Worm (Caenorhabditis elegans) whole organism, young adult: ENCODE measurements around the gene ZK632.2.

Source experiments
- B0035.1 ChIP-seq: sonication (generic microtip); optimal IDR thresholded peaks from 2 replicates; lab custom pipeline; 2016; ENCODE audit warnings: missing genetic modification characterization, mild to moderate bottlenecking, missing compliant biosample characterization, missing genotype, missing genetic modification reagents
- B0336.3 ChIP-seq: fragments of 200-800 bp; sonication (Bioruptor generic); IDR thresholded peaks from 2 replicates; pipeline ENCODE4 v1.3.6; 2022; ENCODE audit warnings: missing genetic modification characterization, missing compliant biosample characterization
- D2030.7 ChIP-seq: fragments of 200-800 bp; sonication (Bioruptor generic); IDR thresholded peaks from 2 replicates; pipeline ENCODE4 v1.3.6; 2022; ENCODE audit warnings: missing genetic modification reagents, missing genetic modification characterization, missing compliant biosample characterization
- F23B12.7 ChIP-seq: sonication (generic microtip); optimal IDR thresholded peaks from 2 replicates; lab custom pipeline; 2017; ENCODE audit warnings: missing genetic modification characterization, mild to moderate bottlenecking, missing compliant biosample characterization, antibody characterized with exemption, moderate library complexity; ENCODE audit not compliant: insufficient read depth
- F33H1.4 ChIP-seq: fragments of 200-800 bp; sonication (Bioruptor generic); IDR thresholded peaks from 2 replicates; pipeline ENCODE4 v1.3.6; 2022; ENCODE audit warnings: missing genetic modification reagents, missing genetic modification characterization, missing compliant biosample characterization
- F39B2.1 ChIP-seq: fragments of 200-800 bp; sonication (Bioruptor generic); IDR thresholded peaks from 2 replicates; pipeline ENCODE4 v1.3.6; 2022; ENCODE audit warnings: missing genetic modification reagents, missing genetic modification characterization, missing compliant biosample characterization
- Y53F4B.3 ChIP-seq: fragments of 200-800 bp; sonication (Bioruptor generic); IDR thresholded peaks from 2 replicates; pipeline ENCODE4 v1.3.6; 2022; ENCODE audit warnings: missing genetic modification reagents, missing genetic modification characterization, missing compliant biosample characterization
- Y53G8AR.9 ChIP-seq: fragments of 200-800 bp; sonication (Bioruptor generic); conservative IDR thresholded peaks from 2 replicates; pipeline ENCODE4 v1.3.6; 2022; ENCODE audit warnings: missing genetic modification reagents, missing genetic modification characterization, missing compliant biosample characterization
- ZK185.1 ChIP-seq: sonication (generic microtip); optimal IDR thresholded peaks from 2 replicates; lab custom pipeline; 2016; ENCODE audit warnings: mild to moderate bottlenecking, missing genetic modification characterization, missing compliant biosample characterization; ENCODE audit not compliant: poor library complexity, severe bottlenecking
- ama-1 ChIP-seq, 3 experiments: fragments of 150-350 bp in 1 of 3; sonication (generic microtip) in 2 of 3; optimal IDR thresholded peaks; 2 replicates each; lab custom pipeline; 2014 to 2018; ENCODE audit warnings: missing biosample characterization in 2 of 3, missing genetic modification characterization in 2 of 3, missing genetic modification reagents in 2 of 3
- attf-5 ChIP-seq: fragments of 200-800 bp; sonication (Bioruptor generic); optimal IDR thresholded peaks from 2 replicates; lab custom pipeline; 2018; ENCODE audit warnings: mild to moderate bottlenecking, missing genetic modification characterization, missing compliant biosample characterization
- bed-1 ChIP-seq: fragments of 200-800 bp; sonication (Bioruptor generic); IDR thresholded peaks from 2 replicates; pipeline ENCODE4 v1.3.6; 2022; ENCODE audit warnings: missing genetic modification reagents, missing genetic modification characterization, missing compliant biosample characterization
- ceh-27 ChIP-seq: fragments of 200-800 bp; sonication (Bioruptor generic); optimal IDR thresholded peaks from 2 replicates; lab custom pipeline; 2018; ENCODE audit warnings: mild to moderate bottlenecking, missing genetic modification characterization, moderate library complexity, missing compliant biosample characterization
- chd-7 ChIP-seq: sonication (generic microtip); optimal IDR thresholded peaks from 2 replicates; lab custom pipeline; 2016; ENCODE audit warnings: mild to moderate bottlenecking, missing genetic modification characterization, moderate library complexity, missing compliant biosample characterization
- dox-1 ChIP-seq: fragments of 200-800 bp; sonication (Bioruptor generic); IDR thresholded peaks from 2 replicates; pipeline ENCODE4 v1.3.6; 2022; ENCODE audit warnings: missing genetic modification reagents, missing genetic modification characterization, missing compliant biosample characterization
- dpff-1 ChIP-seq: sonication (generic microtip); optimal IDR thresholded peaks from 2 replicates; lab custom pipeline; 2017; ENCODE audit warnings: mild to moderate bottlenecking, missing genetic modification characterization, missing compliant biosample characterization
- efl-1 ChIP-seq: fragments of 150-350 bp; optimal IDR thresholded peaks from 2 replicates; lab custom pipeline; 2014; ENCODE audit warnings: missing biosample characterization, missing genetic modification reagents, missing genetic modification characterization
- egrh-3 ChIP-seq: fragments of 200-800 bp; sonication (Bioruptor generic); IDR thresholded peaks from 2 replicates; pipeline ENCODE4 v1.3.6; 2022; ENCODE audit warnings: missing genetic modification reagents, missing genetic modification characterization, missing compliant biosample characterization
- fkh-3 ChIP-seq: sonication (generic microtip); optimal IDR thresholded peaks from 2 replicates; lab custom pipeline; 2016; ENCODE audit warnings: mild to moderate bottlenecking, missing genetic modification characterization, missing compliant biosample characterization
- gei-17 ChIP-seq: fragments of 200-800 bp; sonication (Bioruptor generic); optimal IDR thresholded peaks from 2 replicates; lab custom pipeline; 2018; ENCODE audit warnings: mild to moderate bottlenecking, missing genetic modification characterization, missing compliant biosample characterization
- hlh-26 ChIP-seq: fragments of 200-800 bp; sonication (Bioruptor generic); conservative IDR thresholded peaks from 2 replicates; pipeline ENCODE4 v1.3.6; 2022; ENCODE audit warnings: missing genetic modification reagents, missing genetic modification characterization, missing compliant biosample characterization
- hmg-1.2 ChIP-seq: fragments of 200-800 bp; sonication (Bioruptor generic); IDR thresholded peaks from 2 replicates; pipeline ENCODE4 v1.3.6; 2022; ENCODE audit warnings: missing genetic modification reagents, missing genetic modification characterization, missing compliant biosample characterization
- hsf-1 ChIP-seq: fragments of 200-800 bp; sonication (Bioruptor generic); IDR thresholded peaks from 2 replicates; pipeline ENCODE4 v1.3.6; 2022; ENCODE audit warnings: missing genetic modification reagents, missing genetic modification characterization, missing compliant biosample characterization
- let-607 ChIP-seq, 2 experiments: fragments of 200-800 bp in 1 of 2; sonication (Bioruptor generic) in 1 of 2; sonication (generic microtip) in 1 of 2; optimal IDR thresholded peaks; 2 replicates each; lab custom pipeline; 2016 to 2018; ENCODE audit warnings: mild to moderate bottlenecking in 2 of 2, missing compliant biosample characterization in 2 of 2, missing genetic modification characterization in 2 of 2, moderate library complexity in 2 of 2, missing genotype in 1 of 2
- lin-26 ChIP-seq: fragments of 200-800 bp; sonication (Bioruptor generic); IDR thresholded peaks from 2 replicates; pipeline ENCODE4 v1.3.6; 2022; ENCODE audit warnings: missing genetic modification reagents, missing genetic modification characterization, missing compliant biosample characterization
- lin-35 ChIP-seq, 3 experiments: fragments of 150-350 bp in 2 of 3; sonication (generic microtip) in 1 of 3; optimal IDR thresholded peaks; 2 replicates each; lab custom pipeline; 2014 to 2018; ENCODE audit warnings: missing biosample characterization in 3 of 3, missing genetic modification characterization in 3 of 3, missing genetic modification reagents in 3 of 3
- lsy-27 ChIP-seq: sonication (generic microtip); optimal IDR thresholded peaks from 2 replicates; lab custom pipeline; 2017; ENCODE audit warnings: missing genetic modification characterization, mild to moderate bottlenecking, missing compliant biosample characterization, antibody characterized with exemption, missing genotype, borderline replicate concordance; ENCODE audit not compliant: insufficient read depth
- madf-8 ChIP-seq: fragments of 200-800 bp; sonication (Bioruptor generic); conservative IDR thresholded peaks from 2 replicates; pipeline ENCODE4 v1.3.6; 2022; ENCODE audit warnings: missing genetic modification reagents, missing genetic modification characterization, missing compliant biosample characterization
- mes-4 ChIP-seq: sonication (generic microtip); optimal IDR thresholded peaks from 2 replicates; lab custom pipeline; 2016; ENCODE audit warnings: missing genotype, missing genetic modification characterization, missing compliant biosample characterization
- mxl-1 ChIP-seq: sonication (generic microtip); optimal IDR thresholded peaks from 2 replicates; lab custom pipeline; 2016; ENCODE audit warnings: missing genetic modification characterization, missing compliant biosample characterization
- nfya-2 ChIP-seq: fragments of 200-800 bp; sonication (Bioruptor generic); IDR thresholded peaks from 2 replicates; pipeline ENCODE4 v1.3.6; 2022; ENCODE audit warnings: missing genetic modification reagents, missing genetic modification characterization, missing compliant biosample characterization
- nhr-179 ChIP-seq: sonication (generic microtip); optimal IDR thresholded peaks from 2 replicates; lab custom pipeline; 2016; ENCODE audit warnings: mild to moderate bottlenecking, missing genetic modification characterization, missing compliant biosample characterization
- nhr-90 ChIP-seq: sonication (generic microtip); optimal IDR thresholded peaks from 2 replicates; lab custom pipeline; 2016; ENCODE audit warnings: missing genotype, mild to moderate bottlenecking, missing genetic modification characterization, missing compliant biosample characterization
- pbrm-1 ChIP-seq: fragments of 200-800 bp; sonication (Bioruptor generic); IDR thresholded peaks from 2 replicates; pipeline ENCODE4 v1.3.6; 2022; ENCODE audit warnings: missing genetic modification reagents, missing genetic modification characterization, missing compliant biosample characterization
- repo-1 ChIP-seq: sonication (generic microtip); optimal IDR thresholded peaks from 2 replicates; lab custom pipeline; 2017; ENCODE audit warnings: mild to moderate bottlenecking, missing genetic modification characterization, missing compliant biosample characterization
- sdz-38 ChIP-seq: sonication (generic microtip); optimal IDR thresholded peaks from 2 replicates; lab custom pipeline; 2016; ENCODE audit warnings: missing genotype, missing genetic modification characterization, missing compliant biosample characterization
- sea-2 ChIP-seq: fragments of 200-800 bp; sonication (Bioruptor generic); IDR thresholded peaks from 2 replicates; pipeline ENCODE4 v1.3.6; 2022; ENCODE audit warnings: missing genetic modification characterization, missing compliant biosample characterization
- snpc-1.1 ChIP-seq: sonication (generic microtip); optimal IDR thresholded peaks from 2 replicates; lab custom pipeline; 2017; ENCODE audit warnings: missing genetic modification characterization, mild to moderate bottlenecking, missing compliant biosample characterization, antibody characterized with exemption, moderate library complexity, missing genotype, missing genetic modification reagents; ENCODE audit not compliant: insufficient read depth
- snpc-3.4 ChIP-seq: sonication (generic microtip); optimal IDR thresholded peaks from 2 replicates; lab custom pipeline; 2017; ENCODE audit warnings: missing genetic modification characterization, mild to moderate bottlenecking, missing compliant biosample characterization, antibody characterized with exemption, moderate library complexity, missing genotype, missing genetic modification reagents
- snpc-4 ChIP-seq, 5 experiments: fragments of 150-350 bp in 1 of 5; sonication (generic microtip) in 4 of 5; optimal IDR thresholded peaks; 2 replicates each; lab custom pipeline; 2014 to 2018; ENCODE audit warnings: missing genetic modification characterization in 5 of 5, missing biosample characterization in 3 of 5, antibody characterized with exemption in 2 of 5, mild to moderate bottlenecking in 2 of 5, missing compliant biosample characterization in 2 of 5, missing genotype in 2 of 5, moderate library complexity in 2 of 5, missing genetic modification reagents in 1 of 5
- tbp1 ChIP-seq: fragments of 200-800 bp; sonication (Bioruptor generic); optimal IDR thresholded peaks from 2 replicates; lab custom pipeline; 2018; ENCODE audit warnings: mild to moderate bottlenecking, missing genetic modification characterization, missing compliant biosample characterization
- xnd-1 ChIP-seq: sonication (generic microtip); optimal IDR thresholded peaks from 2 replicates; lab custom pipeline; 2016; ENCODE audit warnings: missing genotype, missing genetic modification reagents, missing genetic modification characterization, missing compliant biosample characterization
- ztf-18 ChIP-seq: sonication (generic microtip); optimal IDR thresholded peaks from 2 replicates; lab custom pipeline; 2016; ENCODE audit warnings: missing genotype, mild to moderate bottlenecking, missing genetic modification characterization, missing compliant biosample characterization
- ztf-22 ChIP-seq: fragments of 200-800 bp; sonication (Bioruptor generic); optimal IDR thresholded peaks from 2 replicates; lab custom pipeline; 2018; ENCODE audit warnings: mild to moderate bottlenecking, missing genetic modification characterization, moderate library complexity, missing compliant biosample characterization
- ztf-26 ChIP-seq: sonication (generic microtip); optimal IDR thresholded peaks from 2 replicates; lab custom pipeline; 2017; ENCODE audit warnings: missing genetic modification characterization, missing compliant biosample characterization
- ztf-3 ChIP-seq: fragments of 200-800 bp; sonication (Bioruptor generic); optimal IDR thresholded peaks from 2 replicates; lab custom pipeline; 2018; ENCODE audit warnings: mild to moderate bottlenecking, missing genetic modification characterization, missing compliant biosample characterization

Gene ZK632.2

DNA sequence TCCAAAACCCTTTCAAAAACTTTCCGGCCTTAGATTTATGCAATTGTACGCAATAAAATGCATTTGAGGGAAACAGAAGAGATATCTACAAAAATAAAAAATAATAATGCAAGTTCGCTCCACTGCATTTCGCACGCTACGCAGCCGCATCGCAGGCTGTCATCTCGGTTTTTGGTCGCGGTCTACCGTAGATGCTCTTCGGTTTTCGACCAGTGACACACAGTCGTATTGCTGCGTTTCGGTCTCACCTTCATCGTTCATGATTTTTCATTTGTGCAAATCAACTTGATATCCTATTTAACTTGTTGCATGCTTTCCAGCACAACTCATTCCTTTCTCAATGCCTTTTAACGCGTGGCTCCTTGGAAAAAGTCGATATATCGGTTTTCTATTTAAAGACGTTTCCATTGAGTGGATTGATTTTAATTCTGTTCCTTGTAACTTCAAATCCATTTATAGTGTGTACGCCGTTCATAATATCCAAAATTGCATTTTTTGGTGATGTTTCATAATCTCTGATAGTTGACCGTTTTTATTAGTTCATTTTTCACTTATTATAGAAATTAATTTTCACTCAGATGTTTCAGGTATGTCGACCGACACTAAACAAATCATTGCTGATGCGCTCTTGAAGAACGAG, 18.1 kb upstream of the ZK632.2 start, which contains the start of gene vha-1 (continued):
- TF ChIP-seq ama-1 (optimal IDR thresholded peaks at IDR 0.05; lab: Kevin White, UChicago) (peak; percentile 55), ama-1 (GFP tag; optimal IDR thresholded peaks at IDR 0.05; lab: Kevin White, UChicago) (peak in 1 of 2 experiments; percentile 4), lin-35 (GFP tag; optimal IDR thresholded peaks at IDR 0.05; lab: Kevin White, UChicago) (peak in 1 of 3 experiments; percentile 55), hsf-1 (GFP tag; lab: Robert Waterston, UW) (no peak), ztf-18 (tag; lab: Kevin White, UChicago) (peak; percentile 51), B0035.1 (tag; lab: Kevin White, UChicago) (no peak), pbrm-1 (GFP tag; lab: Robert Waterston, UW) (peak; percentile 63), Y53G8AR.9 (peak; percentile 63), chd-7 (tag; lab: Kevin White, UChicago) (no peak), ceh-27 (GFP tag; lab: Kevin White, UChicago) (peak; percentile 87), sea-2 (GFP tag; lab: Robert Waterston, UW) (no peak), tbp1 (GFP tag; lab: Kevin White, UChicago) (peak; percentile 62), Y53F4B.3 (GFP tag; lab: Robert Waterston, UW) (no peak), repo-1 (tag; lab: Kevin White, UChicago) (no peak), bed-1 (GFP tag; lab: Robert Waterston, UW) (no peak), B0336.3 (GFP tag; lab: Robert Waterston, UW) (0 out of 2 replicates have a peak, but pooled peaks have one; percentile 54), mes-4 (tag; lab: Kevin White, UChicago) (no peak), ZK185.1 (peak; percentile 26), F39B2.1 (GFP tag; lab: Robert Waterston, UW) (no peak), hlh-26 (GFP tag; lab: Robert Waterston, UW) (no peak), ztf-22 (GFP tag; lab: Kevin White, UChicago) (no peak), nhr-179 (tag; lab: Kevin White, UChicago) (no peak), dox-1 (GFP tag; lab: Robert Waterston, UW) (peak; percentile 88), dpff-1 (no peak), lin-26 (peak; percentile 75), fkh-3 (tag; lab: Kevin White, UChicago) (no peak), sdz-38 (tag; lab: Kevin White, UChicago) (no peak), ztf-3 (GFP tag; lab: Kevin White, UChicago) (no peak), hmg-1.2 (GFP tag; lab: Robert Waterston, UW) (peak; percentile 41; the same call in 1 of the 2 replicates), F23B12.7 (peak; percentile 54), gei-17 (GFP tag; lab: Kevin White, UChicago) (no peak), ztf-26 (tag; lab: Kevin White, UChicago) (peak; percentile 67), attf-5 (peak; percentile 95), mxl-1 (no peak), nhr-90 (tag; lab: Kevin White, UChicago) (peak; percentile 76), let-607 (tag; optimal IDR thresholded peaks at IDR 0.05; lab: Kevin White, UChicago) (peak; percentile 87 to 91), snpc-1.1 (tag; lab: Kevin White, UChicago) (no peak), egrh-3 (GFP tag; lab: Robert Waterston, UW) (peak; percentile 26; the same call in 1 of the 2 replicates), madf-8 (GFP tag; lab: Robert Waterston, UW) (no peak), xnd-1 (tag; lab: Kevin White, UChicago) (no peak), lsy-27 (peak; percentile 43), efl-1 (GFP tag; lab: Kevin White, UChicago) (peak; percentile 27), snpc-4 (GFP tag; optimal IDR thresholded peaks at IDR 0.05; lab: Kevin White, UChicago) (no peak), snpc-4 (tag; optimal IDR thresholded peaks at IDR 0.05; lab: Kevin White, UChicago) (peak in 3 of 4 experiments; percentile 36 to 62 (median 46)), F33H1.4 (GFP tag; lab: Robert Waterston, UW) (peak; percentile 34), snpc-3.4 (no peak), nfya-2 (no peak), D2030.7 (GFP tag; lab: Robert Waterston, UW) (peak; percentile 47; the same call in 1 of the 2 replicates)
